Fruit fly (Drosophila melanogaster) whole organism, embryonic: ENCODE results near the gene kek6.

Source experiments
- Ada2b ChIP-seq: fragments of 200-800 bp; sonication (Bioruptor generic); IDR thresholded peaks from 2 replicates; pipeline ENCODE4 v1.3.6; 2022; ENCODE audit warnings: missing biosample characterization, missing genetic modification characterization
- Adf1 ChIP-seq: fragments of 200-800 bp; sonication (Bioruptor generic); IDR thresholded peaks from 2 replicates; pipeline ENCODE4 v1.3.6; 2022; ENCODE audit warnings: missing biosample characterization, missing genetic modification characterization
- Atf6 ChIP-seq: fragments of 200-800 bp; sonication (Bioruptor generic); IDR thresholded peaks from 2 replicates; pipeline ENCODE4 v1.3.6; 2022; ENCODE audit warnings: missing biosample characterization, missing genetic modification characterization
- C15 ChIP-seq: fragments of 200-800 bp; sonication (Bioruptor generic); IDR thresholded peaks from 3 replicates; pipeline ENCODE4 v1.3.6; 2022; ENCODE audit warnings: missing biosample characterization, missing genetic modification characterization
- CG11247 ChIP-seq: fragments of 200-800 bp; sonication (Bioruptor generic); IDR thresholded peaks from 2 replicates; pipeline ENCODE4 v1.3.6; 2022; ENCODE audit warnings: missing biosample characterization, missing genetic modification characterization
- CG11695 ChIP-seq: fragments of 200-800 bp; sonication (Bioruptor generic); IDR thresholded peaks from 3 replicates; pipeline ENCODE4 v1.3.6; 2022; ENCODE audit warnings: missing biosample characterization, missing genetic modification characterization
- CG12104 ChIP-seq: fragments of 200-800 bp; sonication (Bioruptor generic); optimal IDR thresholded peaks from 3 replicates; lab custom pipeline; 2016; ENCODE audit warnings: missing biosample characterization, missing genetic modification characterization
- CG12155 ChIP-seq: fragments of 200-800 bp; sonication (Bioruptor generic); optimal IDR thresholded peaks from 3 replicates; lab custom pipeline; 2016; ENCODE audit warnings: missing biosample characterization, missing genetic modification characterization
- CG15269 ChIP-seq: fragments of 200-800 bp; sonication (Bioruptor generic); optimal IDR thresholded peaks from 2 replicates; lab custom pipeline; 2018; ENCODE audit warnings: missing biosample characterization, mild to moderate bottlenecking, missing genetic modification characterization, moderate library complexity
- CG17328 ChIP-seq: fragments of 200-800 bp; sonication (Bioruptor generic); IDR thresholded peaks from 2 replicates; pipeline ENCODE4 v1.3.6; 2022; ENCODE audit warnings: missing biosample characterization, missing genetic modification characterization
- CG17612 ChIP-seq: fragments of 200-800 bp; sonication (Bioruptor generic); IDR thresholded peaks from 2 replicates; pipeline ENCODE4 v1.3.6; 2022; ENCODE audit warnings: missing biosample characterization, missing genetic modification characterization
- CG17802 ChIP-seq: fragments of 200-800 bp; sonication (Bioruptor generic); optimal IDR thresholded peaks from 2 replicates; lab custom pipeline; 2018; ENCODE audit warnings: missing biosample characterization, mild to moderate bottlenecking, missing genetic modification characterization, moderate library complexity
- CG18476 ChIP-seq: fragments of 200-800 bp; sonication (Bioruptor generic); optimal IDR thresholded peaks from 2 replicates; lab custom pipeline; 2016; ENCODE audit warnings: missing biosample characterization, mild to moderate bottlenecking, missing genetic modification characterization
- CG18599 ChIP-seq: fragments of 200-800 bp; sonication (Bioruptor generic); optimal IDR thresholded peaks from 3 replicates; lab custom pipeline; 2017; ENCODE audit warnings: missing biosample characterization, missing genetic modification characterization, mild to moderate bottlenecking, moderate library complexity, missing genetic modification reagents
- CG18764 ChIP-seq: fragments of 200-800 bp; sonication (Bioruptor generic); optimal IDR thresholded peaks from 3 replicates; lab custom pipeline; 2016; ENCODE audit warnings: missing biosample characterization, missing genetic modification characterization
- CG31388 ChIP-seq: fragments of 200-800 bp; sonication (Bioruptor generic); optimal IDR thresholded peaks from 2 replicates; lab custom pipeline; 2016; ENCODE audit warnings: missing biosample characterization, missing genetic modification characterization
- CG34376 ChIP-seq: fragments of 200-800 bp; sonication (Bioruptor generic); optimal IDR thresholded peaks from 2 replicates; lab custom pipeline; 2018; ENCODE audit warnings: missing biosample characterization, mild to moderate bottlenecking, missing genetic modification characterization
- CG4617 ChIP-seq: fragments of 200-800 bp; sonication (Bioruptor generic); optimal IDR thresholded peaks from 3 replicates; lab custom pipeline; 2016; ENCODE audit warnings: missing biosample characterization, missing genetic modification characterization, borderline replicate concordance
- CG5245 ChIP-seq: fragments of 200-800 bp; sonication (Bioruptor generic); optimal IDR thresholded peaks from 3 replicates; lab custom pipeline; 2016; ENCODE audit warnings: missing biosample characterization, missing genetic modification characterization
- CG6272 ChIP-seq: fragments of 200-800 bp; sonication (Bioruptor generic); IDR thresholded peaks from 2 replicates; pipeline ENCODE4 v1.3.6; 2022; ENCODE audit warnings: missing biosample characterization, missing genetic modification characterization
- CG7745 ChIP-seq: fragments of 200-800 bp; sonication (Bioruptor generic); optimal IDR thresholded peaks from 2 replicates; lab custom pipeline; 2018; ENCODE audit warnings: missing biosample characterization, mild to moderate bottlenecking, missing genetic modification characterization, moderate library complexity
- CG7928 ChIP-seq: fragments of 200-800 bp; sonication (Bioruptor generic); optimal IDR thresholded peaks from 2 replicates; lab custom pipeline; 2017; ENCODE audit warnings: missing biosample characterization, mild to moderate bottlenecking, missing genetic modification characterization
- CrebB ChIP-seq: fragments of 200-800 bp; sonication (Bioruptor generic); optimal IDR thresholded peaks from 3 replicates; lab custom pipeline; 2018; ENCODE audit warnings: missing biosample characterization, mild to moderate bottlenecking, missing genetic modification characterization
- D19B ChIP-seq: fragments of 200-800 bp; sonication (Bioruptor generic); optimal IDR thresholded peaks from 2 replicates; lab custom pipeline; 2017; ENCODE audit warnings: missing biosample characterization, mild to moderate bottlenecking, missing genetic modification characterization
- Dad ChIP-seq: fragments of 200-800 bp; sonication (Bioruptor generic); optimal IDR thresholded peaks from 3 replicates; lab custom pipeline; 2016; ENCODE audit warnings: missing biosample characterization, missing genetic modification characterization
- Deaf1 ChIP-seq: fragments of 200-800 bp; optimal IDR thresholded peaks from 3 replicates; lab custom pipeline; 2019; ENCODE audit warnings: missing biosample characterization, mild to moderate bottlenecking, missing genetic modification characterization, moderate library complexity
- E2f1 ChIP-seq: fragments of 200-800 bp; sonication (Bioruptor generic); IDR thresholded peaks from 2 replicates; pipeline ENCODE4 v1.3.6; 2022; ENCODE audit warnings: missing biosample characterization, missing genetic modification characterization
- Ets97D ChIP-seq: fragments of 200-800 bp; sonication (Bioruptor generic); optimal IDR thresholded peaks from 3 replicates; lab custom pipeline; 2016; ENCODE audit warnings: missing biosample characterization, missing genetic modification characterization
- HHEX ChIP-seq: fragments of 200-800 bp; sonication (Bioruptor generic); optimal IDR thresholded peaks from 3 replicates; lab custom pipeline; 2017; ENCODE audit warnings: missing biosample characterization, mild to moderate bottlenecking, missing genetic modification characterization, missing genetic modification reagents
- Hr51 ChIP-seq, 2 experiments: fragments of 200-800 bp; sonication (Bioruptor generic); optimal IDR thresholded peaks; 2 replicates in 1 of 2; 3 replicates in 1 of 2; lab custom pipeline; 2016 to 2018; ENCODE audit warnings: missing biosample characterization in 2 of 2, missing genetic modification characterization in 2 of 2, mild to moderate bottlenecking in 1 of 2, moderate library complexity in 1 of 2
- Hsf ChIP-seq: fragments of 200-800 bp; sonication (Bioruptor generic); optimal IDR thresholded peaks from 3 replicates; lab custom pipeline; 2016; ENCODE audit warnings: missing biosample characterization, missing genetic modification characterization
- Sox102F ChIP-seq: fragments of 200-800 bp; sonication (Bioruptor generic); optimal IDR thresholded peaks from 2 replicates; lab custom pipeline; 2018; ENCODE audit warnings: missing biosample characterization, mild to moderate bottlenecking, missing genetic modification characterization, moderate library complexity
- Stat92E ChIP-seq, 3 experiments: fragments of >200 bp in 2 of 3; fragments of 200-800 bp in 1 of 3; sonication (Bioruptor generic) in 1 of 3; optimal IDR thresholded peaks; 2 replicates each; lab custom pipeline; 2017 to 2019; ENCODE audit warnings: missing biosample characterization in 3 of 3, missing genetic modification characterization in 3 of 3, mild to moderate bottlenecking in 1 of 3, moderate library complexity in 1 of 3
- aop ChIP-seq: fragments of 200-800 bp; sonication (Bioruptor generic); IDR thresholded peaks from 2 replicates; pipeline ENCODE4 v1.3.6; 2022; ENCODE audit warnings: missing biosample characterization, missing genetic modification characterization
- cad ChIP-seq: fragments of >200 bp; optimal IDR thresholded peaks from 2 replicates; lab custom pipeline; 2017; ENCODE audit warnings: missing biosample characterization, missing genetic modification characterization
- cato ChIP-seq: fragments of 200-800 bp; sonication (Bioruptor generic); optimal IDR thresholded peaks from 2 replicates; lab custom pipeline; 2016; ENCODE audit warnings: missing biosample characterization, missing genetic modification characterization, borderline replicate concordance
- cg ChIP-seq: fragments of 200-800 bp; sonication (Bioruptor generic); optimal IDR thresholded peaks from 3 replicates; lab custom pipeline; 2019; ENCODE audit warnings: missing biosample characterization, mild to moderate bottlenecking, missing genetic modification characterization, moderate library complexity
- ci ChIP-seq: fragments of 200-800 bp; sonication (Bioruptor generic); IDR thresholded peaks from 3 replicates; pipeline ENCODE4 v1.3.6; 2022; ENCODE audit warnings: missing biosample characterization, missing genetic modification characterization
- corto ChIP-seq: fragments of 200-800 bp; sonication (Bioruptor generic); optimal IDR thresholded peaks from 2 replicates; lab custom pipeline; 2016; ENCODE audit warnings: missing biosample characterization, mild to moderate bottlenecking, missing genetic modification characterization, moderate library complexity
- emc ChIP-seq: fragments of 200-800 bp; sonication (Bioruptor generic); optimal IDR thresholded peaks from 2 replicates; lab custom pipeline; 2016; ENCODE audit warnings: missing biosample characterization, missing genetic modification characterization
- gsb-n ChIP-seq: fragments of 200-800 bp; sonication (Bioruptor generic); optimal IDR thresholded peaks from 3 replicates; lab custom pipeline; 2018; ENCODE audit warnings: missing biosample characterization, mild to moderate bottlenecking, missing genetic modification characterization
- hkb ChIP-seq, 2 experiments: fragments of 200-800 bp in 1 of 2; fragments of >200 bp in 1 of 2; sonication (Bioruptor generic) in 1 of 2; IDR thresholded peaks in 1 of 2; optimal IDR thresholded peaks in 1 of 2; 2 replicates each; pipeline versions ENCODE4 v1.3.6 to Lab custom; 2017 to 2022; ENCODE audit warnings: missing biosample characterization in 1 of 2, missing genetic modification characterization in 1 of 2
- kni ChIP-seq: fragments of 200-800 bp; sonication (Bioruptor generic); optimal IDR thresholded peaks from 3 replicates; lab custom pipeline; 2017; ENCODE audit warnings: mild to moderate bottlenecking, missing biosample characterization, missing genetic modification reagents, missing genetic modification characterization
- pfk ChIP-seq: fragments of 200-800 bp; sonication (Bioruptor generic); optimal IDR thresholded peaks from 2 replicates; lab custom pipeline; 2018; ENCODE audit warnings: missing biosample characterization, mild to moderate bottlenecking, missing genetic modification characterization, moderate library complexity
- sisA ChIP-seq: fragments of 200-800 bp; sonication (Bioruptor generic); IDR thresholded peaks from 2 replicates; pipeline ENCODE4 v1.3.6; 2022; ENCODE audit warnings: missing biosample characterization, missing genetic modification characterization
- ssp ChIP-seq: fragments of 200-800 bp; sonication (Bioruptor generic); IDR thresholded peaks from 2 replicates; pipeline ENCODE4 v1.3.6; 2022; ENCODE audit warnings: missing biosample characterization, missing genetic modification characterization
- tgo ChIP-seq: fragments of 200-800 bp; sonication (Bioruptor generic); IDR thresholded peaks from 3 replicates; pipeline ENCODE4 v1.3.6; 2022; ENCODE audit warnings: missing biosample characterization, missing genetic modification characterization
- tx ChIP-seq: fragments of 200-800 bp; sonication (Bioruptor generic); optimal IDR thresholded peaks from 2 replicates; lab custom pipeline; 2016; ENCODE audit warnings: missing biosample characterization, missing genetic modification characterization
- usp ChIP-seq: fragments of >200 bp; optimal IDR thresholded peaks from 2 replicates; lab custom pipeline; 2017; ENCODE audit warnings: missing biosample characterization, missing genetic modification characterization
- yki ChIP-seq: fragments of >200 bp; optimal IDR thresholded peaks from 3 replicates; lab custom pipeline; 2018
- zen2 ChIP-seq: fragments of 200-800 bp; sonication (Bioruptor generic); IDR thresholded peaks from 3 replicates; pipeline ENCODE4 v1.3.6; 2022; ENCODE audit warnings: missing biosample characterization, missing genetic modification characterization; ENCODE audit not compliant: partially characterized antibody

Gene kek6

dm6 chr3R:31588374-31588773 is 33.6 kb upstream of the kek6 start, which contains the start of gene CG1635 (continued):
- TF ChIP-seq C15: peak; percentile 99
- TF ChIP-seq ssp: peak; percentile 93
- TF ChIP-seq CG18476 (GFP tag; lab: Kevin White, UChicago): peak; percentile 99
- TF ChIP-seq CG18764 (GFP tag; lab: Kevin White, UChicago): peak; percentile 97
- no peak for TF ChIP-seq usp (GFP tag; lab: Kevin White, UChicago)
- peak; percentile 86 for TF ChIP-seq CG7928 (GFP tag; lab: Kevin White, UChicago)
- TF ChIP-seq yki (lab: Kevin White, UChicago): no peak
- TF ChIP-seq zen2 (GFP tag; lab: Robert Waterston, UW): no peak
- TF ChIP-seq CG34376 (GFP tag; lab: Kevin White, UChicago): peak; percentile 100
- peak; percentile 98 to 100 for TF ChIP-seq Hr51 (GFP tag; optimal IDR thresholded peaks at IDR 0.05; lab: Kevin White, UChicago)
- peak; percentile 100 for TF ChIP-seq Atf6 (GFP tag; lab: Robert Waterston, UW)
- peak; percentile 93 for TF ChIP-seq CG12104 (GFP tag; lab: Kevin White, UChicago)
- TF ChIP-seq CG11695 (GFP tag; lab: Robert Waterston, UW): peak; percentile 99
- TF ChIP-seq sisA: peak; percentile 97
- TF ChIP-seq aop (GFP tag; lab: Robert Waterston, UW): peak; percentile 95
- TF ChIP-seq CG18599 (GFP tag; lab: Kevin White, UChicago): peak; percentile 100
- TF ChIP-seq Hsf: peak; percentile 99
- peak; percentile 4 for TF ChIP-seq cg (GFP tag; lab: Kevin White, UChicago)
- peak; percentile 100 for TF ChIP-seq ci
- TF ChIP-seq CrebB (tag; lab: Kevin White, UChicago): peak; percentile 99
- TF ChIP-seq pfk (GFP tag; lab: Kevin White, UChicago): peak; percentile 82
- TF ChIP-seq D19B (GFP tag; lab: Kevin White, UChicago): peak; percentile 96
- peak; percentile 99 for TF ChIP-seq HHEX (GFP tag; lab: Kevin White, UChicago)
- TF ChIP-seq CG17328 (GFP tag; lab: Robert Waterston, UW): peak; percentile 100
- TF ChIP-seq CG5245 (GFP tag; lab: Kevin White, UChicago): peak; percentile 97
- TF ChIP-seq kni (GFP tag; lab: Kevin White, UChicago): peak; percentile 99
- peak; percentile 98 for TF ChIP-seq CG6272 (GFP tag; lab: Robert Waterston, UW)
- TF ChIP-seq hkb (optimal IDR thresholded peaks at IDR 0.05; lab: Kevin White, UChicago): no peak
- TF ChIP-seq hkb (GFP tag; IDR thresholded peaks at IDR 0.05; lab: Robert Waterston, UW): peak; percentile 100
- TF ChIP-seq Dad: peak; percentile 98
- peak; percentile 69 for TF ChIP-seq Ets97D (GFP tag; lab: Kevin White, UChicago)
- no peak for TF ChIP-seq cad
- peak; percentile 99 for TF ChIP-seq tgo
- TF ChIP-seq gsb-n (tag; lab: Kevin White, UChicago): peak; percentile 100
- TF ChIP-seq CG17612 (GFP tag; lab: Robert Waterston, UW): peak; percentile 98
- TF ChIP-seq CG15269 (tag; lab: Kevin White, UChicago): peak; percentile 100
- TF ChIP-seq corto (GFP tag; lab: Kevin White, UChicago): peak; percentile 94
- peak; percentile 96 for TF ChIP-seq emc (GFP tag; lab: Kevin White, UChicago)
- TF ChIP-seq CG17802: peak; percentile 92
- TF ChIP-seq Ada2b (GFP tag; lab: Robert Waterston, UW): peak; percentile 99
- peak; percentile 96 for TF ChIP-seq CG7745 (tag; lab: Kevin White, UChicago)
- TF ChIP-seq CG31388: peak; percentile 95
- TF ChIP-seq Adf1: peak; percentile 92
- TF ChIP-seq Stat92E (GFP tag; optimal IDR thresholded peaks at IDR 0.05; lab: Kevin White, UChicago): peak in 1 of 3 experiments; percentile 90
- TF ChIP-seq CG4617 (GFP tag; lab: Kevin White, UChicago): peak; percentile 98
- TF ChIP-seq Deaf1 (tag; lab: Kevin White, UChicago): peak; percentile 93
- peak; percentile 98 for TF ChIP-seq CG12155
- peak; percentile 99 for TF ChIP-seq CG11247
- peak; percentile 99 for TF ChIP-seq E2f1
- peak; percentile 96 for TF ChIP-seq cato (GFP tag; lab: Kevin White, UChicago)
- TF ChIP-seq Sox102F (GFP tag; lab: Kevin White, UChicago): peak; percentile 100
- TF ChIP-seq tx (GFP tag; lab: Kevin White, UChicago): peak; percentile 98
